Worm (Caenorhabditis elegans) whole organism, L2 larva: ENCODE results near the gene R107.9.
A peak's percentile ranks its signal among the peaks of the same experiment; 100 is the strongest.
"Not testable (repeated sequence)": the region's sequence is repeated elsewhere in the genome, so short reads cannot be mapped to it uniquely, and the experiment has no call there.

Experiments
- C34F6.9 ChIP-seq: fragments of 150-350 bp; optimal IDR thresholded peaks from 2 replicates; lab custom pipeline; 2014; ENCODE audit warnings: missing biosample characterization, missing genetic modification characterization
- F13H6.1 ChIP-seq: sonication (generic microtip); optimal IDR thresholded peaks from 2 replicates; lab custom pipeline; 2016; ENCODE audit warnings: missing genetic modification characterization, missing compliant biosample characterization
- R02D3.7 ChIP-seq: fragments of 150-350 bp; optimal IDR thresholded peaks from 2 replicates; lab custom pipeline; 2014; ENCODE audit warnings: missing biosample characterization, missing genetic modification characterization
- Y55F3AM.14 ChIP-seq: fragments of 200-800 bp; sonication (Bioruptor generic); optimal IDR thresholded peaks from 2 replicates; lab custom pipeline; 2018; ENCODE audit warnings: mild to moderate bottlenecking, missing genetic modification characterization, missing compliant biosample characterization
- ZK546.5 ChIP-seq: sonication (generic microtip); optimal IDR thresholded peaks from 2 replicates; lab custom pipeline; 2017; ENCODE audit warnings: missing biosample characterization, missing genetic modification characterization
- alr-1 ChIP-seq: fragments of 150-350 bp; optimal IDR thresholded peaks from 2 replicates; lab custom pipeline; 2014; ENCODE audit warnings: missing biosample characterization, missing genetic modification characterization
- blmp-1 ChIP-seq: sonication (generic microtip); optimal IDR thresholded peaks from 2 replicates; lab custom pipeline; 2017; ENCODE audit warnings: missing genetic modification characterization, mild to moderate bottlenecking, missing compliant biosample characterization, antibody characterized with exemption, moderate library complexity; ENCODE audit not compliant: insufficient read depth
- ceh-16 ChIP-seq: fragments of 150-350 bp; optimal IDR thresholded peaks from 2 replicates; lab custom pipeline; 2014; ENCODE audit warnings: missing biosample characterization, missing genetic modification characterization
- crh-2 ChIP-seq: sonication (generic microtip); optimal IDR thresholded peaks from 2 replicates; lab custom pipeline; 2017; ENCODE audit warnings: missing biosample characterization, missing genetic modification characterization
- elt-1 ChIP-seq: fragments of 150-350 bp; optimal IDR thresholded peaks from 2 replicates; lab custom pipeline; 2014; ENCODE audit warnings: missing biosample characterization, missing genetic modification characterization
- elt-3 ChIP-seq: sonication (generic microtip); optimal IDR thresholded peaks from 2 replicates; lab custom pipeline; 2017; ENCODE audit warnings: missing biosample characterization, missing genetic modification characterization
- fos-1 ChIP-seq: fragments of 150-350 bp; optimal IDR thresholded peaks from 2 replicates; lab custom pipeline; 2014; ENCODE audit warnings: missing biosample characterization, missing genetic modification characterization
- lin-13 ChIP-seq: fragments of 150-350 bp; optimal IDR thresholded peaks from 2 replicates; lab custom pipeline; 2014; ENCODE audit warnings: missing biosample characterization, missing genetic modification reagents, missing genetic modification characterization
- lin-39 ChIP-seq: fragments of 150-350 bp; optimal IDR thresholded peaks from 2 replicates; lab custom pipeline; 2014; ENCODE audit warnings: missing biosample characterization, missing genetic modification reagents, missing genetic modification characterization
- lsy-2 ChIP-seq, 2 experiments: fragments of 150-350 bp in 1 of 2; sonication (generic microtip) in 1 of 2; optimal IDR thresholded peaks; 2 replicates each; lab custom pipeline; 2014 to 2017; ENCODE audit warnings: missing biosample characterization in 2 of 2, missing genetic modification characterization in 2 of 2
- mab-5 ChIP-seq: fragments of 150-350 bp; optimal IDR thresholded peaks from 2 replicates; lab custom pipeline; 2014; ENCODE audit warnings: missing biosample characterization, missing genetic modification characterization
- mdl-1 ChIP-seq, 2 experiments: fragments of 150-350 bp in 1 of 2; sonication (generic microtip) in 1 of 2; optimal IDR thresholded peaks; 2 replicates each; lab custom pipeline; 2017; ENCODE audit warnings: missing biosample characterization in 2 of 2, missing genetic modification characterization in 2 of 2
- nhr-11 ChIP-seq: fragments of 150-350 bp; optimal IDR thresholded peaks from 2 replicates; lab custom pipeline; 2014; ENCODE audit warnings: missing biosample characterization, missing genetic modification characterization
- nhr-12 ChIP-seq: fragments of 150-350 bp; optimal IDR thresholded peaks from 2 replicates; lab custom pipeline; 2014; ENCODE audit warnings: missing biosample characterization, missing genetic modification characterization
- nhr-129 ChIP-seq: fragments of 150-350 bp; optimal IDR thresholded peaks from 2 replicates; lab custom pipeline; 2014; ENCODE audit warnings: missing biosample characterization, missing genetic modification characterization
- nhr-21 ChIP-seq: fragments of 150-350 bp; optimal IDR thresholded peaks from 2 replicates; lab custom pipeline; 2014; ENCODE audit warnings: missing biosample characterization, missing genetic modification characterization
- nhr-23 ChIP-seq: fragments of 150-350 bp; optimal IDR thresholded peaks from 2 replicates; lab custom pipeline; 2014; ENCODE audit warnings: missing biosample characterization, missing genetic modification reagents, missing genetic modification characterization
- nhr-237 ChIP-seq: fragments of 150-350 bp; optimal IDR thresholded peaks from 2 replicates; lab custom pipeline; 2014; ENCODE audit warnings: missing biosample characterization, missing genetic modification characterization
- nhr-77 ChIP-seq: fragments of 150-350 bp; optimal IDR thresholded peaks from 2 replicates; lab custom pipeline; 2014; ENCODE audit warnings: missing biosample characterization, missing genetic modification characterization
- peb-1 ChIP-seq: fragments of 150-350 bp; optimal IDR thresholded peaks from 2 replicates; lab custom pipeline; 2014; ENCODE audit warnings: missing biosample characterization, missing genetic modification characterization
- sem-4 ChIP-seq: fragments of 150-350 bp; optimal IDR thresholded peaks from 2 replicates; lab custom pipeline; 2014; ENCODE audit warnings: missing biosample characterization, missing genetic modification reagents, missing genetic modification characterization
- skn-1 ChIP-seq: sonication (generic microtip); optimal IDR thresholded peaks from 2 replicates; lab custom pipeline; 2017; ENCODE audit warnings: missing biosample characterization, missing genetic modification characterization
- sma-9 ChIP-seq, 2 experiments: fragments of 150-350 bp in 1 of 2; sonication (generic microtip) in 1 of 2; optimal IDR thresholded peaks; 2 replicates each; lab custom pipeline; 2014 to 2016; ENCODE audit warnings: missing genetic modification characterization in 2 of 2, mild to moderate bottlenecking in 1 of 2, missing biosample characterization in 1 of 2, missing compliant biosample characterization in 1 of 2, missing genetic modification reagents in 1 of 2, moderate library complexity in 1 of 2
- snpc-4 ChIP-seq: fragments of 150-350 bp; optimal IDR thresholded peaks from 2 replicates; lab custom pipeline; 2014; ENCODE audit warnings: missing biosample characterization, missing genetic modification characterization
- unc-62 ChIP-seq: fragments of 150-350 bp; optimal IDR thresholded peaks from 2 replicates; lab custom pipeline; 2014; ENCODE audit warnings: missing biosample characterization, missing genetic modification reagents, missing genetic modification characterization
- zag-1 ChIP-seq: fragments of 150-350 bp; optimal IDR thresholded peaks from 2 replicates; lab custom pipeline; 2014; ENCODE audit warnings: missing biosample characterization, missing genetic modification characterization
- ztf-1 ChIP-seq: fragments of 200-800 bp; sonication (Bioruptor generic); conservative IDR thresholded peaks from 2 replicates; pipeline ENCODE4 v1.3.6; 2022; ENCODE audit warnings: missing genetic modification characterization, missing compliant biosample characterization
- ztf-11 ChIP-seq: sonication (generic microtip); optimal IDR thresholded peaks from 2 replicates; lab custom pipeline; 2017; ENCODE audit warnings: missing biosample characterization, missing genetic modification characterization
- ztf-4 ChIP-seq: fragments of 150-350 bp; optimal IDR thresholded peaks from 2 replicates; lab custom pipeline; 2014; ENCODE audit warnings: missing biosample characterization, missing genetic modification characterization

R107.9 gene

ce11 chrIII:9005905-9006372 lies 31.8 kb upstream of the R107.9 start, which contains the start of gene rab-6.1:
Gene rab-6.1 (minus strand): TSS chrIII:9005955.
- not testable (repeated sequence) for TF ChIP-seq mab-5 (tag; lab: Kevin White, UChicago); peb-1 (tag; lab: Kevin White, UChicago); ztf-1

ce11 chrIII:9007183-9007582 lies 30.6 kb upstream of the R107.9 start:
- TF ChIP-seq sma-9 (GFP tag; optimal IDR thresholded peaks at IDR 0.05; lab: Kevin White, UChicago) (peak; percentile 55), sma-9 (tag; optimal IDR thresholded peaks at IDR 0.05; lab: Kevin White, UChicago) (no peak), elt-1 (no peak), nhr-21 (no peak), fos-1 (tag; lab: Kevin White, UChicago) (peak; percentile 43), F13H6.1 (peak; percentile 36), nhr-129 (tag; lab: Kevin White, UChicago) (peak; percentile 50)

- TF ChIP-seq lin-13 (GFP tag; lab: Kevin White, UChicago) (no peak), lsy-2 (tag; optimal IDR thresholded peaks at IDR 0.05; lab: Kevin White, UChicago) (no peak), fos-1 (tag; lab: Kevin White, UChicago) (no peak), nhr-237 (no peak), unc-62 (GFP tag; lab: Kevin White, UChicago) (no peak), snpc-4 (no peak), nhr-11 (tag; lab: Kevin White, UChicago) (no peak), ceh-16 (tag; lab: Kevin White, UChicago) (no peak), F13H6.1 (no peak), ztf-11 (no peak), lin-39 (tag; lab: Kevin White, UChicago) (no peak), mab-5 (tag; lab: Kevin White, UChicago) (no peak), R02D3.7 (no peak), peb-1 (tag; lab: Kevin White, UChicago) (no peak), Y55F3AM.14 (GFP tag; lab: Kevin White, UChicago) (no peak), ZK546.5 (no peak)
Observed at ce11 chrIII:9010047-9010446, 27.7 kb upstream of the R107.9 start, which contains the start of gene F59B2.8. Gene F59B2.8 (minus strand): TSS chrIII:9010197.

ce11 chrIII:9012309-9012708 lies 25.4 kb upstream of the R107.9 start, which contains the start of gene F59B2.9:
Gene F59B2.9 (minus strand): TSS chrIII:9012409.
- TF ChIP-seq C34F6.9 (tag; lab: Kevin White, UChicago) (no peak), nhr-12 (tag; lab: Kevin White, UChicago) (no peak), sem-4 (tag; lab: Kevin White, UChicago) (no peak), skn-1 (no peak)

ce11 chrIII:9017181-9017651 lies 20.5 kb upstream of the R107.9 start, which contains the start of gene F59B2.12:
Gene F59B2.12 (plus strand): TSS chrIII:9017601.
- no peak for TF ChIP-seq unc-62 (GFP tag; lab: Kevin White, UChicago)
- TF ChIP-seq blmp-1 (tag; lab: Kevin White, UChicago), result no peak
- TF ChIP-seq zag-1 (tag; lab: Kevin White, UChicago), result no peak
- TF ChIP-seq sma-9 (GFP tag; optimal IDR thresholded peaks at IDR 0.05; lab: Kevin White, UChicago), result no peak
- TF ChIP-seq sma-9 (tag; optimal IDR thresholded peaks at IDR 0.05; lab: Kevin White, UChicago), result no peak
- no peak for TF ChIP-seq lin-13 (GFP tag; lab: Kevin White, UChicago)

- no peak for TF ChIP-seq snpc-4
- TF ChIP-seq crh-2, result no peak
- no peak for TF ChIP-seq nhr-129 (tag; lab: Kevin White, UChicago)
- no peak for TF ChIP-seq lin-39 (tag; lab: Kevin White, UChicago)
- no peak for TF ChIP-seq ZK546.5
- TF ChIP-seq nhr-12 (tag; lab: Kevin White, UChicago), result no peak
- TF ChIP-seq sem-4 (tag; lab: Kevin White, UChicago), result no peak
Observed at ce11 chrIII:9022535-9022934, 15.2 kb upstream of the R107.9 start, which contains the start of gene F59B2.14. Gene F59B2.14 (minus strand): TSS chrIII:9022635.

- TF ChIP-seq Y55F3AM.14 (GFP tag; lab: Kevin White, UChicago), result no peak
- TF ChIP-seq nhr-77 (tag; lab: Kevin White, UChicago), result no peak
- no peak for TF ChIP-seq alr-1 (tag; lab: Kevin White, UChicago)
- no peak for TF ChIP-seq nhr-23
- TF ChIP-seq ztf-4, result no peak
- no peak for TF ChIP-seq sma-9 (GFP tag; optimal IDR thresholded peaks at IDR 0.05; lab: Kevin White, UChicago)
- no peak for TF ChIP-seq sma-9 (tag; optimal IDR thresholded peaks at IDR 0.05; lab: Kevin White, UChicago)
- no peak for TF ChIP-seq mdl-1 (tag; optimal IDR thresholded peaks at IDR 0.05; lab: Kevin White, UChicago)
- TF ChIP-seq elt-1, result no peak
- TF ChIP-seq ztf-1, result no peak
- no peak for TF ChIP-seq C34F6.9 (tag; lab: Kevin White, UChicago)
- TF ChIP-seq elt-3, result no peak
- TF ChIP-seq crh-2, result no peak
- TF ChIP-seq ceh-16 (tag; lab: Kevin White, UChicago), result no peak
- TF ChIP-seq, all 48 proteins: peak for 0
Observed at ce11 chrIII:9023601-9024000, 14.2 kb upstream of the R107.9 start.
